Fruit fly (Drosophila melanogaster) whole organism, embryonic: Measurements from ENCODE around the gene S6KL.

Experiments
- CG10147 ChIP-seq: fragments of 200-800 bp; sonication (Bioruptor generic); optimal IDR thresholded peaks from 2 replicates; lab custom pipeline; 2019; ENCODE audit warnings: missing biosample characterization, mild to moderate bottlenecking, missing genetic modification characterization, moderate library complexity
- CG10979 ChIP-seq: fragments of 200-800 bp; sonication (Bioruptor generic); optimal IDR thresholded peaks from 2 replicates; lab custom pipeline; 2018; ENCODE audit warnings: missing biosample characterization, mild to moderate bottlenecking, missing genetic modification characterization, moderate library complexity
- CG11696 ChIP-seq: fragments of 200-800 bp; sonication (Bioruptor generic); IDR thresholded peaks from 2 replicates; pipeline ENCODE4 v1.3.6; 2022; ENCODE audit warnings: missing biosample characterization, missing genetic modification characterization
- CG11723 ChIP-seq: fragments of 200-800 bp; sonication (Bioruptor generic); optimal IDR thresholded peaks from 2 replicates; lab custom pipeline; 2017; ENCODE audit warnings: missing biosample characterization, mild to moderate bottlenecking, missing genetic modification characterization
- CG13123 ChIP-seq: fragments of 200-800 bp; sonication (Bioruptor generic); optimal IDR thresholded peaks from 2 replicates; lab custom pipeline; 2016; ENCODE audit warnings: missing biosample characterization, missing genetic modification characterization
- CG14860 ChIP-seq: fragments of 200-800 bp; sonication (Bioruptor generic); IDR thresholded peaks from 3 replicates; pipeline ENCODE4 v1.3.6; 2022; ENCODE audit warnings: missing biosample characterization, missing genetic modification characterization; ENCODE audit not compliant: partially characterized antibody
- CG1603 ChIP-seq: fragments of 200-800 bp; sonication (Bioruptor generic); optimal IDR thresholded peaks from 2 replicates; lab custom pipeline; 2019; ENCODE audit warnings: missing biosample characterization, mild to moderate bottlenecking, missing genetic modification characterization, moderate library complexity
- CG17359 ChIP-seq: fragments of 200-800 bp; sonication (Bioruptor generic); optimal IDR thresholded peaks from 3 replicates; lab custom pipeline; 2018; ENCODE audit warnings: missing biosample characterization, mild to moderate bottlenecking, missing genetic modification characterization, moderate library complexity
- CG2120 ChIP-seq: fragments of 200-800 bp; sonication (Bioruptor generic); optimal IDR thresholded peaks from 3 replicates; lab custom pipeline; 2016; ENCODE audit warnings: missing biosample characterization, missing genetic modification characterization
- CG2875 ChIP-seq: fragments of 200-800 bp; sonication (Bioruptor generic); optimal IDR thresholded peaks from 2 replicates; lab custom pipeline; 2017; ENCODE audit warnings: missing biosample characterization, mild to moderate bottlenecking, missing genetic modification characterization, missing genetic modification reagents
- CG31365 ChIP-seq: fragments of 200-800 bp; sonication (Bioruptor generic); optimal IDR thresholded peaks from 2 replicates; lab custom pipeline; 2018; ENCODE audit warnings: missing biosample characterization, mild to moderate bottlenecking, missing genetic modification characterization
- CG3726 ChIP-seq: fragments of 200-800 bp; sonication (Bioruptor generic); IDR thresholded peaks from 3 replicates; pipeline ENCODE4, ENCODE4 v1.3.6; 2022; ENCODE audit warnings: missing biosample characterization, missing genetic modification characterization
- CG42726 ChIP-seq: fragments of 200-800 bp; sonication (Bioruptor generic); IDR thresholded peaks from 2 replicates; pipeline ENCODE4 v1.3.6; 2022; ENCODE audit warnings: missing biosample characterization, missing genetic modification characterization; ENCODE audit not compliant: partially characterized antibody
- CG4424 ChIP-seq: fragments of 200-800 bp; sonication (Bioruptor generic); optimal IDR thresholded peaks from 3 replicates; lab custom pipeline; 2016; ENCODE audit warnings: missing biosample characterization, missing genetic modification characterization
- CG6254 ChIP-seq: fragments of 200-800 bp; sonication (Bioruptor generic); optimal IDR thresholded peaks from 3 replicates; lab custom pipeline; 2017; ENCODE audit warnings: mild to moderate bottlenecking, missing biosample characterization, missing genetic modification reagents, missing genetic modification characterization
- CG6854 ChIP-seq: fragments of 200-800 bp; sonication (Bioruptor generic); optimal IDR thresholded peaks from 3 replicates; lab custom pipeline; 2017; ENCODE audit warnings: missing biosample characterization, mild to moderate bottlenecking, missing genetic modification characterization
- CG8359 ChIP-seq: fragments of 200-800 bp; sonication (Bioruptor generic); optimal IDR thresholded peaks from 2 replicates; lab custom pipeline; 2017; ENCODE audit warnings: missing biosample characterization, mild to moderate bottlenecking, missing genetic modification characterization, borderline replicate concordance
- CG9727 ChIP-seq: fragments of 200-800 bp; sonication (Bioruptor generic); optimal IDR thresholded peaks from 3 replicates; lab custom pipeline; 2017; ENCODE audit warnings: missing biosample characterization, mild to moderate bottlenecking, missing genetic modification characterization
- Chrac-16 ChIP-seq: fragments of 200-800 bp; sonication (Bioruptor generic); optimal IDR thresholded peaks from 3 replicates; lab custom pipeline; 2016; ENCODE audit warnings: missing biosample characterization, missing genetic modification characterization
- Doc3 ChIP-seq: fragments of 200-800 bp; sonication (Bioruptor generic); IDR thresholded peaks from 3 replicates; pipeline ENCODE4 v1.3.6; 2022; ENCODE audit warnings: missing biosample characterization, missing genetic modification characterization; ENCODE audit not compliant: partially characterized antibody
- Dp ChIP-seq: fragments of 200-800 bp; sonication (Bioruptor generic); optimal IDR thresholded peaks from 2 replicates; lab custom pipeline; 2018; ENCODE audit warnings: missing biosample characterization, mild to moderate bottlenecking, missing genetic modification characterization, moderate library complexity
- Hand ChIP-seq: fragments of 200-800 bp; sonication (Bioruptor generic); optimal IDR thresholded peaks from 2 replicates; lab custom pipeline; 2017; ENCODE audit warnings: mild to moderate bottlenecking, missing biosample characterization, missing genetic modification reagents, missing genetic modification characterization
- MTF-1 ChIP-seq: fragments of 200-800 bp; sonication (Bioruptor generic); optimal IDR thresholded peaks from 2 replicates; lab custom pipeline; 2018; ENCODE audit warnings: missing biosample characterization, mild to moderate bottlenecking, missing genetic modification characterization, borderline replicate concordance
- Mrtf ChIP-seq: fragments of 200-800 bp; sonication (Bioruptor generic); IDR thresholded peaks from 3 replicates; pipeline ENCODE4 v1.3.6; 2022; ENCODE audit warnings: missing biosample characterization, missing genetic modification characterization
- NC2β ChIP-seq: fragments of 200-800 bp; sonication (Bioruptor generic); optimal IDR thresholded peaks from 2 replicates; lab custom pipeline; 2016; ENCODE audit warnings: missing biosample characterization, missing genetic modification characterization
- Oaz ChIP-seq: fragments of 200-800 bp; sonication (Bioruptor generic); IDR thresholded peaks from 2 replicates; pipeline ENCODE4 v1.3.6; 2022; ENCODE audit warnings: missing biosample characterization, missing genetic modification characterization
- Scr ChIP-seq: fragments of 200-800 bp; sonication (Bioruptor generic); IDR thresholded peaks from 2 replicates; pipeline ENCODE4 v1.3.6; 2022; ENCODE audit warnings: missing biosample characterization, missing genetic modification characterization; ENCODE audit not compliant: partially characterized antibody
- Six4 ChIP-seq: fragments of 200-800 bp; sonication (Bioruptor generic); optimal IDR thresholded peaks from 2 replicates; lab custom pipeline; 2016; ENCODE audit warnings: missing biosample characterization, missing genetic modification characterization
- Xbp1 ChIP-seq: fragments of 200-800 bp; sonication (Bioruptor generic); optimal IDR thresholded peaks from 3 replicates; lab custom pipeline; 2016; ENCODE audit warnings: missing biosample characterization, mild to moderate bottlenecking, missing genetic modification characterization
- abd-A ChIP-seq: fragments of 200-800 bp; sonication (Bioruptor generic); optimal IDR thresholded peaks from 3 replicates; lab custom pipeline; 2019; ENCODE audit warnings: missing biosample characterization, mild to moderate bottlenecking, missing genetic modification characterization, moderate library complexity
- al ChIP-seq: fragments of 200-800 bp; sonication (Bioruptor generic); IDR thresholded peaks from 2 replicates; pipeline ENCODE4 v1.3.6; 2022; ENCODE audit warnings: missing biosample characterization, missing genetic modification characterization
- dati ChIP-seq: fragments of 200-800 bp; sonication (Bioruptor generic); IDR thresholded peaks from 2 replicates; pipeline ENCODE4 v1.3.6; 2022; ENCODE audit warnings: missing biosample characterization, missing genetic modification characterization
- exex ChIP-seq: fragments of 200-800 bp; sonication (Bioruptor generic); optimal IDR thresholded peaks from 4 replicates; lab custom pipeline; 2018; ENCODE audit warnings: missing biosample characterization, mild to moderate bottlenecking, missing genetic modification characterization, moderate library complexity
- ftz-f1 ChIP-seq: fragments of 200-800 bp; sonication (Bioruptor generic); optimal IDR thresholded peaks from 2 replicates; lab custom pipeline; 2016; ENCODE audit warnings: missing biosample characterization, missing genetic modification characterization
- gcm ChIP-seq: fragments of 200-800 bp; sonication (Bioruptor generic); optimal IDR thresholded peaks from 2 replicates; lab custom pipeline; 2019; ENCODE audit warnings: missing biosample characterization, mild to moderate bottlenecking, missing genetic modification characterization, moderate library complexity
- gsb-n ChIP-seq: fragments of 200-800 bp; sonication (Bioruptor generic); optimal IDR thresholded peaks from 3 replicates; lab custom pipeline; 2018; ENCODE audit warnings: missing biosample characterization, mild to moderate bottlenecking, missing genetic modification characterization
- insv ChIP-seq, 2 experiments: fragments of 200-800 bp; sonication (Bioruptor generic); optimal IDR thresholded peaks; 3 replicates each; lab custom pipeline; 2016 to 2018; ENCODE audit warnings: missing biosample characterization in 2 of 2, missing genetic modification characterization in 2 of 2
- klu ChIP-seq: fragments of 200-800 bp; sonication (Bioruptor generic); IDR thresholded peaks from 2 replicates; pipeline ENCODE4 v1.3.6; 2022; ENCODE audit warnings: missing biosample characterization, missing genetic modification characterization
- lmd ChIP-seq: fragments of 200-800 bp; sonication (Bioruptor generic); IDR thresholded peaks from 2 replicates; pipeline ENCODE4 v1.3.6; 2022; ENCODE audit warnings: missing biosample characterization, missing genetic modification characterization
- lov ChIP-seq, 2 experiments: fragments of 200-800 bp in 1 of 2; fragments of >200 bp in 1 of 2; sonication (Bioruptor generic) in 1 of 2; IDR thresholded peaks in 1 of 2; optimal IDR thresholded peaks in 1 of 2; 2 replicates in 1 of 2; 3 replicates in 1 of 2; pipeline versions ENCODE4 v1.3.6 to Lab custom; 2017 to 2022; ENCODE audit warnings: missing biosample characterization in 1 of 2, missing genetic modification characterization in 1 of 2
- pros ChIP-seq: fragments of 200-800 bp; sonication (Bioruptor generic); optimal IDR thresholded peaks from 3 replicates; lab custom pipeline; 2019; ENCODE audit warnings: missing biosample characterization, mild to moderate bottlenecking, missing genetic modification characterization, moderate library complexity
- slou ChIP-seq: fragments of 200-800 bp; sonication (Bioruptor generic); optimal IDR thresholded peaks from 3 replicates; lab custom pipeline; 2016; ENCODE audit warnings: missing biosample characterization, missing genetic modification characterization
- sob ChIP-seq: fragments of 200-800 bp; sonication (Bioruptor generic); IDR thresholded peaks from 2 replicates; pipeline ENCODE4 v1.3.6; 2022; ENCODE audit warnings: missing biosample characterization, missing genetic modification characterization
- tgo ChIP-seq: fragments of 200-800 bp; sonication (Bioruptor generic); IDR thresholded peaks from 3 replicates; pipeline ENCODE4 v1.3.6; 2022; ENCODE audit warnings: missing biosample characterization, missing genetic modification characterization
- tll ChIP-seq, 2 experiments: fragments of 200-800 bp in 1 of 2; fragments of >200 bp in 1 of 2; sonication (Bioruptor generic) in 1 of 2; optimal IDR thresholded peaks; 2 replicates each; lab custom pipeline; 2017 to 2019; ENCODE audit warnings: missing biosample characterization in 2 of 2, missing genetic modification characterization in 2 of 2, mild to moderate bottlenecking in 1 of 2, moderate library complexity in 1 of 2
- twi ChIP-seq: fragments of 200-800 bp; optimal IDR thresholded peaks from 2 replicates; lab custom pipeline; 2019; ENCODE audit warnings: missing biosample characterization, mild to moderate bottlenecking, missing genetic modification characterization, moderate library complexity
- wor ChIP-seq: fragments of 200-800 bp; sonication (Bioruptor generic); IDR thresholded peaks from 2 replicates; pipeline ENCODE4 v1.3.6; 2022; ENCODE audit warnings: missing biosample characterization, missing genetic modification characterization
- yki ChIP-seq: fragments of >200 bp; optimal IDR thresholded peaks from 3 replicates; lab custom pipeline; 2018
- z ChIP-seq: fragments of 200-800 bp; sonication (Bioruptor generic); IDR thresholded peaks from 3 replicates; pipeline ENCODE4 v1.3.6; 2022; ENCODE audit warnings: missing biosample characterization, missing genetic modification characterization
- zen2 ChIP-seq: fragments of 200-800 bp; sonication (Bioruptor generic); IDR thresholded peaks from 3 replicates; pipeline ENCODE4 v1.3.6; 2022; ENCODE audit warnings: missing biosample characterization, missing genetic modification characterization; ENCODE audit not compliant: partially characterized antibody

Gene S6KL

DNA sequence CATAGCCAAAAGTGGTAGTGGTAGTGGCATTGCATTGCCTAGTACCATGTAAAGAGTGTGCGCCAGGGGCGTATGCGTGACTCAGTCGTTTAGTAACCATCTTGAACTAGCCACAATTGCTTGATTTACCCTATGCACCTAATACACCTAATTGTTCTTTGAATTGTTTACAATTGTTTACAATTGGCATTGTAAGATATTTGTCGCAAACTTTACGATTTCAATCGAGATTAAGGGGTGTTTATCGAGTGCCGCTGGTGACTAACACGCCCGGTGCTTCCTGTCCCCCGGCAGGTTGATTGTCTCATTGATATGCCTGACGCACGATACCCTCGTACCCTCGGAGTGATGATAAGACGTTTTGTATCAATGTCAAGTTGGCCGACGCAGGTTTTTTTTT, 48.8 kb downstream of the S6KL start (continued):
- TF ChIP-seq CG14860: no peak
- 0 out of 2 replicates have a peak, but pooled peaks have one; percentile 30 for TF ChIP-seq wor (GFP tag; lab: Robert Waterston, UW)
- no peak for TF ChIP-seq CG31365 (tag; lab: Kevin White, UChicago)
- TF ChIP-seq ftz-f1: no peak
- TF ChIP-seq tll (GFP tag; optimal IDR thresholded peaks at IDR 0.05; lab: Kevin White, UChicago): no peak
- TF ChIP-seq klu (GFP tag; lab: Robert Waterston, UW): peak; percentile 14; the same call in 1 of the 2 replicates
- TF ChIP-seq exex: no peak
- no peak for TF ChIP-seq z (GFP tag; lab: Robert Waterston, UW)
- TF ChIP-seq tgo (GFP tag; lab: Robert Waterston, UW): peak; percentile 76
- no peak for TF ChIP-seq Oaz (GFP tag; lab: Robert Waterston, UW)
- no peak for TF ChIP-seq NC2β (GFP tag; lab: Kevin White, UChicago)
- TF ChIP-seq CG3726 (GFP tag; lab: Robert Waterston, UW): no peak
- TF ChIP-seq CG11723: peak; percentile 10
- no peak for TF ChIP-seq yki (lab: Kevin White, UChicago)
- TF ChIP-seq Hand: no peak
- TF ChIP-seq gcm (GFP tag; lab: Kevin White, UChicago): peak; percentile 10
- no peak for TF ChIP-seq CG42726 (GFP tag; lab: Robert Waterston, UW)
- TF ChIP-seq al (GFP tag; lab: Robert Waterston, UW): no peak
- no peak for TF ChIP-seq Scr (GFP tag; lab: Robert Waterston, UW)
- no peak for TF ChIP-seq CG10147 (GFP tag; lab: Kevin White, UChicago)
- TF ChIP-seq CG9727: no peak
- TF ChIP-seq lov (optimal IDR thresholded peaks at IDR 0.05; lab: Kevin White, UChicago): no peak
- no peak for TF ChIP-seq lov (GFP tag; IDR thresholded peaks at IDR 0.05; lab: Robert Waterston, UW)
- TF ChIP-seq zen2 (GFP tag; lab: Robert Waterston, UW): no peak
- peak; percentile 35 for TF ChIP-seq CG2120 (GFP tag; lab: Kevin White, UChicago)
- TF ChIP-seq gsb-n: no peak
- TF ChIP-seq CG1603 (tag; lab: Kevin White, UChicago): peak; percentile 52
- no peak for TF ChIP-seq MTF-1 (GFP tag; lab: Kevin White, UChicago)
- no peak for TF ChIP-seq twi (tag; lab: Kevin White, UChicago)
- no peak for TF ChIP-seq insv (GFP tag; optimal IDR thresholded peaks at IDR 0.05; lab: Kevin White, UChicago)
- TF ChIP-seq pros (GFP tag; lab: Kevin White, UChicago): peak; percentile 0
- TF ChIP-seq Xbp1 (GFP tag; lab: Kevin White, UChicago): peak; percentile 58
- TF ChIP-seq Dp (GFP tag; lab: Kevin White, UChicago): no peak
- TF ChIP-seq Six4: no peak
- no peak for TF ChIP-seq CG6854 (GFP tag; lab: Kevin White, UChicago)
- peak; percentile 28 for TF ChIP-seq Chrac-16 (GFP tag; lab: Kevin White, UChicago)
- TF ChIP-seq abd-A (tag; lab: Kevin White, UChicago): no peak
- no peak for TF ChIP-seq CG11696 (GFP tag; lab: Robert Waterston, UW)
- TF ChIP-seq CG2875 (GFP tag; lab: Kevin White, UChicago): no peak
- no peak for TF ChIP-seq Doc3
- TF ChIP-seq CG17359 (tag; lab: Kevin White, UChicago): no peak
- TF ChIP-seq dati: no peak
- TF ChIP-seq lmd (GFP tag; lab: Robert Waterston, UW): peak; percentile 64
- no peak for TF ChIP-seq CG8359
- 0 out of 3 replicates have a peak, but pooled peaks have one; percentile 11 for TF ChIP-seq Mrtf
- no peak for TF ChIP-seq CG4424
- TF ChIP-seq CG13123: no peak
- TF ChIP-seq CG10979 (tag; lab: Kevin White, UChicago): no peak
- TF ChIP-seq slou (GFP tag; lab: Kevin White, UChicago): no peak
- peak; percentile 35; the same call in 1 of the 2 replicates for TF ChIP-seq sob (GFP tag; lab: Robert Waterston, UW)
- no peak for TF ChIP-seq CG6254 (GFP tag; lab: Kevin White, UChicago)
